Worm (Caenorhabditis elegans) whole organism, late embryonic: ENCODE measurements around the gene ZK1236.1.
A peak's percentile ranks its signal among the peaks of the same experiment; 100 is the strongest.

ENCODE experiments used
- C08G9.2 ChIP-seq: sonication (generic microtip); optimal IDR thresholded peaks from 2 replicates; lab custom pipeline; 2016; ENCODE audit warnings: mild to moderate bottlenecking, missing genetic modification characterization, moderate library complexity, missing compliant biosample characterization
- C38D4.7 ChIP-seq: fragments of 200-800 bp; sonication (Bioruptor generic); optimal IDR thresholded peaks from 2 replicates; lab custom pipeline; 2018; ENCODE audit warnings: mild to moderate bottlenecking, missing genetic modification characterization, moderate library complexity, missing compliant biosample characterization
- T23F11.4 ChIP-seq: fragments of 200-800 bp; sonication (Bioruptor generic); optimal IDR thresholded peaks from 2 replicates; lab custom pipeline; 2018; ENCODE audit warnings: mild to moderate bottlenecking, missing genetic modification characterization, missing compliant biosample characterization
- Y22D7AL.16 ChIP-seq: sonication (generic microtip); optimal IDR thresholded peaks from 2 replicates; lab custom pipeline; 2016; ENCODE audit warnings: missing genetic modification characterization, missing compliant biosample characterization
- ahr-1 ChIP-seq: sonication (generic microtip); optimal IDR thresholded peaks from 2 replicates; lab custom pipeline; 2016; ENCODE audit warnings: missing genetic modification characterization, missing compliant biosample characterization
- ceh-18 ChIP-seq: sonication (generic microtip); optimal IDR thresholded peaks from 2 replicates; lab custom pipeline; 2016; ENCODE audit warnings: missing genetic modification characterization, missing compliant biosample characterization
- ceh-22 ChIP-seq: sonication (generic microtip); optimal IDR thresholded peaks from 2 replicates; lab custom pipeline; 2017; ENCODE audit warnings: missing biosample characterization, missing genetic modification characterization
- ceh-24 ChIP-seq: sonication (generic microtip); optimal IDR thresholded peaks from 2 replicates; lab custom pipeline; 2016; ENCODE audit warnings: mild to moderate bottlenecking, missing genetic modification characterization, missing compliant biosample characterization
- ceh-30 ChIP-seq: fragments of 150-350 bp; optimal IDR thresholded peaks from 2 replicates; lab custom pipeline; 2014; ENCODE audit warnings: missing biosample characterization, missing genetic modification characterization
- ceh-34 ChIP-seq: sonication (generic microtip); optimal IDR thresholded peaks from 2 replicates; lab custom pipeline; 2016; ENCODE audit warnings: mild to moderate bottlenecking, missing genetic modification characterization, missing compliant biosample characterization
- ceh-48 ChIP-seq: sonication (generic microtip); optimal IDR thresholded peaks from 2 replicates; lab custom pipeline; 2016; ENCODE audit warnings: missing genetic modification characterization, inconsistent platforms, missing compliant biosample characterization
- che-1 ChIP-seq: sonication (generic microtip); optimal IDR thresholded peaks from 2 replicates; lab custom pipeline; 2016; ENCODE audit warnings: mild to moderate bottlenecking, missing genetic modification characterization, missing compliant biosample characterization
- dve-1 ChIP-seq: sonication (generic microtip); optimal IDR thresholded peaks from 2 replicates; lab custom pipeline; 2017; ENCODE audit warnings: antibody characterized with exemption, mild to moderate bottlenecking, missing genetic modification characterization, missing compliant biosample characterization
- elt-2 ChIP-seq: sonication (generic microtip); optimal IDR thresholded peaks from 2 replicates; lab custom pipeline; 2016; ENCODE audit warnings: missing genetic modification reagents, missing genetic modification characterization, missing compliant biosample characterization
- ets-4 ChIP-seq: sonication (generic microtip); optimal IDR thresholded peaks from 2 replicates; lab custom pipeline; 2016; ENCODE audit warnings: missing genetic modification characterization, missing compliant biosample characterization
- eyg-1 ChIP-seq: sonication (generic microtip); optimal IDR thresholded peaks from 2 replicates; lab custom pipeline; 2016; ENCODE audit warnings: missing genotype, missing genetic modification characterization, missing compliant biosample characterization
- fax-1 ChIP-seq: sonication (generic microtip); optimal IDR thresholded peaks from 2 replicates; lab custom pipeline; 2016; ENCODE audit warnings: missing genotype, missing genetic modification characterization, missing compliant biosample characterization
- fkh-6 ChIP-seq: sonication (generic microtip); optimal IDR thresholded peaks from 2 replicates; lab custom pipeline; 2016; ENCODE audit warnings: missing genetic modification characterization, missing compliant biosample characterization
- gmeb-2 ChIP-seq: sonication (generic microtip); optimal IDR thresholded peaks from 2 replicates; lab custom pipeline; 2016; ENCODE audit warnings: missing genetic modification characterization, inconsistent platforms, missing compliant biosample characterization
- hlh-13 ChIP-seq: fragments of 200-800 bp; sonication (Bioruptor generic); optimal IDR thresholded peaks from 2 replicates; lab custom pipeline; 2018; ENCODE audit warnings: mild to moderate bottlenecking, missing genetic modification characterization, missing compliant biosample characterization
- hlh-15 ChIP-seq: sonication (generic microtip); optimal IDR thresholded peaks from 2 replicates; lab custom pipeline; 2016; ENCODE audit warnings: missing genetic modification characterization, missing compliant biosample characterization
- hlh-30 ChIP-seq: sonication (generic microtip); optimal IDR thresholded peaks from 2 replicates; lab custom pipeline; 2017; ENCODE audit warnings: antibody characterized with exemption, missing genetic modification characterization, missing compliant biosample characterization; ENCODE audit not compliant: insufficient read depth
- hlh-6 ChIP-seq: sonication (generic microtip); optimal IDR thresholded peaks from 2 replicates; lab custom pipeline; 2016; ENCODE audit warnings: missing genotype, missing genetic modification characterization, missing compliant biosample characterization
- hlh-8 ChIP-seq: sonication (generic microtip); optimal IDR thresholded peaks from 2 replicates; lab custom pipeline; 2016; ENCODE audit warnings: missing genotype, missing genetic modification characterization, missing compliant biosample characterization
- lin-11 ChIP-seq: fragments of 200-800 bp; sonication (Bioruptor generic); optimal IDR thresholded peaks from 2 replicates; lab custom pipeline; 2018; ENCODE audit warnings: mild to moderate bottlenecking, missing genetic modification characterization, missing compliant biosample characterization
- mec-3 ChIP-seq: sonication (generic microtip); optimal IDR thresholded peaks from 2 replicates; lab custom pipeline; 2016; ENCODE audit warnings: borderline replicate concordance, missing genetic modification characterization, missing compliant biosample characterization
- nfya-1 ChIP-seq: sonication (generic microtip); optimal IDR thresholded peaks from 2 replicates; lab custom pipeline; 2017; ENCODE audit warnings: missing genetic modification characterization, mild to moderate bottlenecking, missing compliant biosample characterization, antibody characterized with exemption, moderate library complexity
- nhr-232 ChIP-seq: sonication (generic microtip); optimal IDR thresholded peaks from 2 replicates; lab custom pipeline; 2016; ENCODE audit warnings: missing genetic modification characterization, missing compliant biosample characterization
- npax-4 ChIP-seq: sonication (generic microtip); optimal IDR thresholded peaks from 2 replicates; lab custom pipeline; 2016; ENCODE audit warnings: missing genetic modification characterization, missing compliant biosample characterization
- odd-2 ChIP-seq: sonication (generic microtip); optimal IDR thresholded peaks from 2 replicates; lab custom pipeline; 2017; ENCODE audit warnings: antibody characterized with exemption, mild to moderate bottlenecking, missing genetic modification characterization, missing compliant biosample characterization
- pag-3 ChIP-seq: sonication (generic microtip); optimal IDR thresholded peaks from 2 replicates; lab custom pipeline; 2016; ENCODE audit warnings: missing compliant biosample characterization, missing genetic modification characterization, borderline replicate concordance
- pat-9 ChIP-seq: fragments of 200-800 bp; sonication (Bioruptor generic); optimal IDR thresholded peaks from 2 replicates; lab custom pipeline; 2018; ENCODE audit warnings: mild to moderate bottlenecking, missing genetic modification characterization, moderate library complexity, missing compliant biosample characterization
- pax-1 ChIP-seq: fragments of 150-350 bp; optimal IDR thresholded peaks from 2 replicates; lab custom pipeline; 2014; ENCODE audit warnings: missing biosample characterization, missing genetic modification characterization
- pros-1 ChIP-seq: fragments of 150-350 bp; optimal IDR thresholded peaks from 2 replicates; lab custom pipeline; 2014; ENCODE audit warnings: missing biosample characterization, missing genetic modification reagents, missing genetic modification characterization
- ref-2 ChIP-seq: sonication (generic microtip); optimal IDR thresholded peaks from 2 replicates; lab custom pipeline; 2016; ENCODE audit warnings: missing genetic modification characterization, missing compliant biosample characterization
- sox-4 ChIP-seq: sonication (generic microtip); optimal IDR thresholded peaks from 2 replicates; lab custom pipeline; 2017; ENCODE audit warnings: mild to moderate bottlenecking, missing genetic modification characterization, inconsistent platforms, missing compliant biosample characterization
- syd-9 ChIP-seq: sonication (generic microtip); optimal IDR thresholded peaks from 2 replicates; lab custom pipeline; 2016; ENCODE audit warnings: mild to moderate bottlenecking, missing genetic modification characterization, moderate library complexity, missing compliant biosample characterization
- tbx-2 ChIP-seq: sonication (generic microtip); optimal IDR thresholded peaks from 2 replicates; lab custom pipeline; 2016; ENCODE audit warnings: missing genetic modification characterization, missing compliant biosample characterization
- tbx-7 ChIP-seq: sonication (generic microtip); optimal IDR thresholded peaks from 2 replicates; lab custom pipeline; 2016; ENCODE audit warnings: missing genotype, missing genetic modification characterization, missing compliant biosample characterization
- ttx-3 ChIP-seq: sonication (generic microtip); optimal IDR thresholded peaks from 2 replicates; lab custom pipeline; 2016; ENCODE audit warnings: missing genetic modification reagents, missing genetic modification characterization, missing compliant biosample characterization
- unc-42 ChIP-seq: sonication (generic microtip); optimal IDR thresholded peaks from 2 replicates; lab custom pipeline; 2016; ENCODE audit warnings: missing genotype, missing genetic modification characterization, missing compliant biosample characterization
- unc-55 ChIP-seq: sonication (generic microtip); optimal IDR thresholded peaks from 2 replicates; lab custom pipeline; 2017; ENCODE audit warnings: missing biosample characterization, missing genetic modification reagents, missing genetic modification characterization
- zip-5 ChIP-seq: sonication (generic microtip); optimal IDR thresholded peaks from 2 replicates; lab custom pipeline; 2016; ENCODE audit warnings: missing genetic modification characterization, missing compliant biosample characterization

Gene ZK1236.1

ce11 chrIII:8437763-8438414 lies 8.8 kb downstream of the ZK1236.1 start:
- TF ChIP-seq nhr-232 (tag; lab: Kevin White, UChicago) (no peak), ceh-24 (tag; lab: Kevin White, UChicago) (no peak), lin-11 (tag; lab: Kevin White, UChicago) (no peak), fkh-6 (tag; lab: Kevin White, UChicago) (no peak), ceh-34 (tag; lab: Kevin White, UChicago) (no peak)

ce11 chrIII:8439312-8439711 lies 10.2 kb downstream of the ZK1236.1 start, which contains the start of gene pqn-96:
Gene pqn-96 (minus strand): TSS chrIII:8439412.
- no peak for TF ChIP-seq pag-3 (tag; lab: Kevin White, UChicago)
- no peak for TF ChIP-seq pros-1 (tag; lab: Kevin White, UChicago)
- no peak for TF ChIP-seq ceh-48 (tag; lab: Kevin White, UChicago)
- TF ChIP-seq syd-9 (tag; lab: Kevin White, UChicago), result no peak
- no peak for TF ChIP-seq hlh-15 (tag; lab: Kevin White, UChicago)
- no peak for TF ChIP-seq C38D4.7 (GFP tag; lab: Kevin White, UChicago)
- TF ChIP-seq tbx-2 (tag; lab: Kevin White, UChicago), result no peak
- TF ChIP-seq ref-2 (tag; lab: Kevin White, UChicago), result no peak
- TF ChIP-seq odd-2 (tag; lab: Kevin White, UChicago), result no peak
- no peak for TF ChIP-seq C08G9.2 (tag; lab: Kevin White, UChicago)
- no peak for TF ChIP-seq zip-5 (tag; lab: Kevin White, UChicago)
- no peak for TF ChIP-seq pat-9 (tag; lab: Kevin White, UChicago)
- TF ChIP-seq eyg-1 (tag; lab: Kevin White, UChicago), result no peak
- no peak for TF ChIP-seq tbx-7 (tag; lab: Kevin White, UChicago)
- no peak for TF ChIP-seq unc-42
- no peak for TF ChIP-seq ahr-1
- TF ChIP-seq mec-3, result no peak
- no peak for TF ChIP-seq ttx-3 (tag; lab: Kevin White, UChicago)

ce11 chrIII:8443557-8444131 lies 14.5 kb downstream of the ZK1236.1 start, which contains the start of gene ufbp-1:
Gene ufbp-1 (minus strand): TSS chrIII:8443607.
- TF ChIP-seq hlh-6 (tag; lab: Kevin White, UChicago), result no peak
- no peak for TF ChIP-seq hlh-15 (tag; lab: Kevin White, UChicago)
- TF ChIP-seq eyg-1 (tag; lab: Kevin White, UChicago), result no peak
- TF ChIP-seq gmeb-2, result no peak
- TF ChIP-seq sox-4, result no peak
- no peak for TF ChIP-seq ets-4 (tag; lab: Kevin White, UChicago)
- TF ChIP-seq ceh-22 (tag; lab: Kevin White, UChicago), result no peak
- no peak for TF ChIP-seq syd-9 (tag; lab: Kevin White, UChicago)
- peak; percentile 82 for TF ChIP-seq ceh-30 (tag; lab: Kevin White, UChicago)
- TF ChIP-seq hlh-13 (GFP tag; lab: Kevin White, UChicago), result no peak
- TF ChIP-seq nfya-1 (tag; lab: Kevin White, UChicago), result peak; percentile 22
- TF ChIP-seq tbx-7 (tag; lab: Kevin White, UChicago), result no peak
- no peak for TF ChIP-seq hlh-8 (tag; lab: Kevin White, UChicago)
- no peak for TF ChIP-seq dve-1 (tag; lab: Kevin White, UChicago)
- TF ChIP-seq C08G9.2 (tag; lab: Kevin White, UChicago), result no peak
- TF ChIP-seq pros-1 (tag; lab: Kevin White, UChicago), result no peak
- no peak for TF ChIP-seq nhr-232 (tag; lab: Kevin White, UChicago)

- no peak for TF ChIP-seq ceh-18 (tag; lab: Kevin White, UChicago)
- TF ChIP-seq tbx-7 (tag; lab: Kevin White, UChicago), result no peak
- no peak for TF ChIP-seq ceh-30 (tag; lab: Kevin White, UChicago)
- no peak for TF ChIP-seq elt-2 (tag; lab: Kevin White, UChicago)
- no peak for TF ChIP-seq Y22D7AL.16
- no peak for TF ChIP-seq npax-4 (tag; lab: Kevin White, UChicago)
- TF ChIP-seq sox-4, result no peak
- TF ChIP-seq fkh-6 (tag; lab: Kevin White, UChicago), result no peak
- no peak for TF ChIP-seq zip-5 (tag; lab: Kevin White, UChicago)
- TF ChIP-seq unc-55 (GFP tag; lab: Kevin White, UChicago), result no peak
- TF ChIP-seq ceh-48 (tag; lab: Kevin White, UChicago), result no peak
- no peak for TF ChIP-seq hlh-30 (tag; lab: Kevin White, UChicago)
- no peak for TF ChIP-seq T23F11.4 (GFP tag; lab: Kevin White, UChicago)
- TF ChIP-seq pax-1, result no peak
- TF ChIP-seq unc-42, result no peak
- TF ChIP-seq ahr-1, result no peak
- TF ChIP-seq fax-1 (tag; lab: Kevin White, UChicago), result no peak
- TF ChIP-seq che-1 (tag; lab: Kevin White, UChicago), result no peak
- TF ChIP-seq, all 69 proteins: peak for 0
Observed at ce11 chrIII:8444433-8445090, 15.5 kb downstream of the ZK1236.1 start.
